Fruit fly (Drosophila melanogaster) whole organism, embryonic: ENCODE measurements around the gene CG11891.

Experiments
- Adf1 ChIP-seq: fragments of 200-800 bp; sonication (Bioruptor generic); IDR thresholded peaks from 2 replicates; pipeline ENCODE4 v1.3.6; 2022; ENCODE audit warnings: missing biosample characterization, missing genetic modification characterization
- Asciz ChIP-seq: fragments of 200-800 bp; sonication (Bioruptor generic); optimal IDR thresholded peaks from 2 replicates; lab custom pipeline; 2017; ENCODE audit warnings: missing biosample characterization, mild to moderate bottlenecking, missing genetic modification characterization, missing genetic modification reagents
- Awh ChIP-seq: fragments of 200-800 bp; sonication (Bioruptor generic); IDR thresholded peaks from 2 replicates; pipeline ENCODE4, ENCODE4 v1.3.6; 2022; ENCODE audit warnings: missing biosample characterization, missing genetic modification characterization
- CG11695 ChIP-seq: fragments of 200-800 bp; sonication (Bioruptor generic); IDR thresholded peaks from 3 replicates; pipeline ENCODE4 v1.3.6; 2022; ENCODE audit warnings: missing biosample characterization, missing genetic modification characterization
- CG1233 ChIP-seq: fragments of 200-800 bp; sonication (Bioruptor generic); optimal IDR thresholded peaks from 4 replicates; lab custom pipeline; 2018; ENCODE audit warnings: missing biosample characterization, mild to moderate bottlenecking, missing genetic modification characterization
- CG13296 ChIP-seq: fragments of 200-800 bp; sonication (Bioruptor generic); optimal IDR thresholded peaks from 3 replicates; lab custom pipeline; 2018; ENCODE audit warnings: missing biosample characterization, mild to moderate bottlenecking, missing genetic modification characterization
- CG13624 ChIP-seq: fragments of 200-800 bp; sonication (Bioruptor generic); optimal IDR thresholded peaks from 2 replicates; lab custom pipeline; 2016; ENCODE audit warnings: missing biosample characterization, missing genetic modification characterization
- CG13775 ChIP-seq: fragments of 200-800 bp; sonication (Bioruptor generic); optimal IDR thresholded peaks from 3 replicates; lab custom pipeline; 2017; ENCODE audit warnings: missing biosample characterization, mild to moderate bottlenecking, missing genetic modification characterization
- CG15601 ChIP-seq: fragments of 200-800 bp; sonication (Bioruptor generic); optimal IDR thresholded peaks from 3 replicates; lab custom pipeline; 2019; ENCODE audit warnings: missing biosample characterization, mild to moderate bottlenecking, missing genetic modification characterization, moderate library complexity
- CG18599 ChIP-seq: fragments of 200-800 bp; sonication (Bioruptor generic); optimal IDR thresholded peaks from 3 replicates; lab custom pipeline; 2017; ENCODE audit warnings: missing biosample characterization, missing genetic modification characterization, mild to moderate bottlenecking, moderate library complexity, missing genetic modification reagents
- CG31441 ChIP-seq: fragments of 200-800 bp; sonication (Bioruptor generic); IDR thresholded peaks from 2 replicates; pipeline ENCODE4 v1.3.6; 2022; ENCODE audit warnings: missing biosample characterization, missing genetic modification characterization
- CG32532 ChIP-seq: fragments of 200-800 bp; sonication (Bioruptor generic); IDR thresholded peaks from 2 replicates; pipeline ENCODE4 v1.3.6; 2022; ENCODE audit warnings: missing biosample characterization, missing genetic modification characterization
- CG5953 ChIP-seq: fragments of 200-800 bp; sonication (Bioruptor generic); IDR thresholded peaks from 2 replicates; pipeline ENCODE4 v1.3.6; 2022; ENCODE audit warnings: missing biosample characterization, missing genetic modification characterization
- CG6175 ChIP-seq: fragments of 200-800 bp; sonication (Bioruptor generic); IDR thresholded peaks from 3 replicates; pipeline ENCODE4 v1.3.6; 2022; ENCODE audit warnings: missing biosample characterization, missing genetic modification characterization
- CG6791 ChIP-seq: fragments of 200-800 bp; sonication (Bioruptor generic); IDR thresholded peaks from 3 replicates; pipeline ENCODE4 v1.3.6; 2022; ENCODE audit warnings: missing biosample characterization, missing genetic modification characterization; ENCODE audit not compliant: partially characterized antibody
- CG7963 ChIP-seq: fragments of 200-800 bp; sonication (Bioruptor generic); IDR thresholded peaks from 3 replicates; pipeline ENCODE4 v1.3.6; 2022; ENCODE audit warnings: missing biosample characterization, missing genetic modification characterization; ENCODE audit not compliant: partially characterized antibody
- CG8765 ChIP-seq: fragments of 200-800 bp; sonication (Bioruptor generic); IDR thresholded peaks from 2 replicates; pipeline ENCODE4 v1.3.6; 2022; ENCODE audit warnings: missing biosample characterization, missing genetic modification characterization
- Dad ChIP-seq: fragments of 200-800 bp; sonication (Bioruptor generic); optimal IDR thresholded peaks from 3 replicates; lab custom pipeline; 2016; ENCODE audit warnings: missing biosample characterization, missing genetic modification characterization
- Fer2 ChIP-seq: fragments of 200-800 bp; sonication (Bioruptor generic); optimal IDR thresholded peaks from 2 replicates; lab custom pipeline; 2018; ENCODE audit warnings: missing biosample characterization, mild to moderate bottlenecking, missing genetic modification characterization, moderate library complexity
- Hr78 ChIP-seq, 2 experiments: fragments of 200-800 bp in 1 of 2; fragments of >200 bp in 1 of 2; sonication (Bioruptor generic) in 1 of 2; optimal IDR thresholded peaks; 2 replicates each; lab custom pipeline; 2017 to 2019; ENCODE audit warnings: missing biosample characterization in 2 of 2, missing genetic modification characterization in 2 of 2, mild to moderate bottlenecking in 1 of 2, moderate library complexity in 1 of 2
- Med ChIP-seq: fragments of 200-800 bp; sonication (Bioruptor generic); peaks from one replicate; lab custom pipeline; 2016; ENCODE audit warnings: missing biosample characterization, missing genetic modification characterization, mild to moderate bottlenecking, inconsistent platforms, moderate library complexity
- Meics ChIP-seq: fragments of 200-800 bp; sonication (Bioruptor generic); optimal IDR thresholded peaks from 2 replicates; lab custom pipeline; 2017; ENCODE audit warnings: missing biosample characterization, mild to moderate bottlenecking, missing genetic modification characterization
- NC2β ChIP-seq: fragments of 200-800 bp; sonication (Bioruptor generic); optimal IDR thresholded peaks from 2 replicates; lab custom pipeline; 2016; ENCODE audit warnings: missing biosample characterization, missing genetic modification characterization
- Neu2 ChIP-seq: fragments of 200-800 bp; sonication (Bioruptor generic); optimal IDR thresholded peaks from 3 replicates; lab custom pipeline; 2016; ENCODE audit warnings: missing biosample characterization, missing genetic modification characterization, borderline replicate concordance
- Optix ChIP-seq: fragments of 200-800 bp; sonication (Bioruptor generic); IDR thresholded peaks from 3 replicates; pipeline ENCODE4 v1.3.6; 2022; ENCODE audit warnings: missing biosample characterization, missing genetic modification characterization
- chn ChIP-seq: fragments of 200-800 bp; sonication (Bioruptor generic); optimal IDR thresholded peaks from 2 replicates; lab custom pipeline; 2016; ENCODE audit warnings: missing biosample characterization, missing genetic modification characterization
- dan ChIP-seq: fragments of 200-800 bp; sonication (Bioruptor generic); IDR thresholded peaks from 2 replicates; pipeline ENCODE4 v1.3.6; 2022; ENCODE audit warnings: missing biosample characterization, missing genetic modification characterization
- dmrt11E ChIP-seq: fragments of 200-800 bp; sonication (Bioruptor generic); optimal IDR thresholded peaks from 3 replicates; lab custom pipeline; 2018; ENCODE audit warnings: missing biosample characterization, mild to moderate bottlenecking, missing genetic modification characterization, moderate library complexity
- dmrt99B ChIP-seq: fragments of 200-800 bp; sonication (Bioruptor generic); optimal IDR thresholded peaks from 2 replicates; lab custom pipeline; 2018; ENCODE audit warnings: missing biosample characterization, mild to moderate bottlenecking, missing genetic modification characterization, moderate library complexity
- exex ChIP-seq: fragments of 200-800 bp; sonication (Bioruptor generic); optimal IDR thresholded peaks from 4 replicates; lab custom pipeline; 2018; ENCODE audit warnings: missing biosample characterization, mild to moderate bottlenecking, missing genetic modification characterization, moderate library complexity
- eyg ChIP-seq: fragments of 200-800 bp; sonication (Bioruptor generic); optimal IDR thresholded peaks from 3 replicates; lab custom pipeline; 2016; ENCODE audit warnings: missing biosample characterization, missing genetic modification characterization
- gt ChIP-seq: fragments of 200-800 bp; sonication (Bioruptor generic); IDR thresholded peaks from 2 replicates; pipeline ENCODE4 v1.3.6; 2022; ENCODE audit warnings: missing biosample characterization, missing genetic modification characterization
- h ChIP-seq: fragments of >200 bp; optimal IDR thresholded peaks from 2 replicates; lab custom pipeline; 2017
- her ChIP-seq: fragments of 200-800 bp; sonication (Bioruptor generic); optimal IDR thresholded peaks from 2 replicates; lab custom pipeline; 2016; ENCODE audit warnings: missing biosample characterization, missing genetic modification characterization
- kah ChIP-seq: fragments of 200-800 bp; sonication (Bioruptor generic); optimal IDR thresholded peaks from 2 replicates; lab custom pipeline; 2018; ENCODE audit warnings: missing biosample characterization, mild to moderate bottlenecking, missing genetic modification characterization
- mam ChIP-seq: fragments of 200-800 bp; sonication (Bioruptor generic); optimal IDR thresholded peaks from 3 replicates; lab custom pipeline; 2016; ENCODE audit warnings: missing biosample characterization, missing genetic modification characterization
- odd ChIP-seq: fragments of 200-800 bp; sonication (Bioruptor generic); optimal IDR thresholded peaks from 2 replicates; lab custom pipeline; 2017; ENCODE audit warnings: missing biosample characterization, mild to moderate bottlenecking, missing genetic modification characterization
- pfk ChIP-seq: fragments of 200-800 bp; sonication (Bioruptor generic); optimal IDR thresholded peaks from 2 replicates; lab custom pipeline; 2018; ENCODE audit warnings: missing biosample characterization, mild to moderate bottlenecking, missing genetic modification characterization, moderate library complexity
- pita ChIP-seq: fragments of 200-800 bp; sonication (Bioruptor generic); optimal IDR thresholded peaks from 2 replicates; lab custom pipeline; 2017; ENCODE audit warnings: missing biosample characterization, mild to moderate bottlenecking, missing genetic modification characterization
- prd ChIP-seq, 3 experiments: fragments of >200 bp in 2 of 3; fragments of 200-800 bp in 1 of 3; sonication (Bioruptor generic) in 1 of 3; optimal IDR thresholded peaks in 2 of 3; IDR thresholded peaks in 1 of 3; 2 replicates in 2 of 3; 3 replicates in 1 of 3; pipeline versions ENCODE4 v1.3.6 to Lab custom; 2017 to 2022; ENCODE audit warnings: missing biosample characterization in 1 of 3, missing genetic modification characterization in 1 of 3
- salm ChIP-seq: fragments of 200-800 bp; sonication (Bioruptor generic); optimal IDR thresholded peaks from 2 replicates; lab custom pipeline; 2018; ENCODE audit warnings: missing biosample characterization, mild to moderate bottlenecking, missing genetic modification characterization
- sens-2 ChIP-seq: fragments of 200-800 bp; sonication (Bioruptor generic); IDR thresholded peaks from 2 replicates; pipeline ENCODE4 v1.3.6; 2022; ENCODE audit warnings: missing biosample characterization, missing genetic modification characterization
- sqz ChIP-seq: fragments of 200-800 bp; sonication (Bioruptor generic); optimal IDR thresholded peaks from 3 replicates; lab custom pipeline; 2018; ENCODE audit warnings: missing biosample characterization, mild to moderate bottlenecking, missing genetic modification characterization
- sr ChIP-seq: fragments of 200-800 bp; sonication (Bioruptor generic); IDR thresholded peaks from 3 replicates; pipeline ENCODE4 v1.3.6; 2022; ENCODE audit warnings: missing biosample characterization, missing genetic modification characterization
- ssp ChIP-seq: fragments of 200-800 bp; sonication (Bioruptor generic); IDR thresholded peaks from 2 replicates; pipeline ENCODE4 v1.3.6; 2022; ENCODE audit warnings: missing biosample characterization, missing genetic modification characterization
- stwl ChIP-seq: fragments of 200-800 bp; sonication (Bioruptor generic); optimal IDR thresholded peaks from 3 replicates; lab custom pipeline; 2018; ENCODE audit warnings: missing biosample characterization, mild to moderate bottlenecking, missing genetic modification characterization, moderate library complexity
- trem ChIP-seq: fragments of 200-800 bp; optimal IDR thresholded peaks from 3 replicates; lab custom pipeline; 2019; ENCODE audit warnings: missing biosample characterization, mild to moderate bottlenecking, missing genetic modification characterization, moderate library complexity
- z ChIP-seq: fragments of 200-800 bp; sonication (Bioruptor generic); IDR thresholded peaks from 3 replicates; pipeline ENCODE4 v1.3.6; 2022; ENCODE audit warnings: missing biosample characterization, missing genetic modification characterization
- zen ChIP-seq: fragments of 200-800 bp; sonication (Bioruptor generic); optimal IDR thresholded peaks from 3 replicates; lab custom pipeline; 2018; ENCODE audit warnings: missing biosample characterization, mild to moderate bottlenecking, missing genetic modification characterization, moderate library complexity

Gene CG11891

dm6 chr3R:25249145-25250141, 20.6 kb upstream of the CG11891 start, which contains the start of gene Nup358 (continued):
- no peak for TF ChIP-seq pita
- TF ChIP-seq CG13296 (GFP tag; lab: Kevin White, UChicago): no peak
- no peak for TF ChIP-seq Meics (GFP tag; lab: Kevin White, UChicago)
- no peak for TF ChIP-seq exex (tag; lab: Kevin White, UChicago)
- no peak for TF ChIP-seq CG18599
- no peak for TF ChIP-seq eyg (GFP tag; lab: Kevin White, UChicago)
- TF ChIP-seq kah (GFP tag; lab: Kevin White, UChicago): no peak
- peak; percentile 97 for TF ChIP-seq CG7963 (GFP tag; lab: Robert Waterston, UW)
- TF ChIP-seq chn: no peak
- TF ChIP-seq stwl: peak; percentile 62
- peak; percentile 37 for TF ChIP-seq CG15601 (tag; lab: Kevin White, UChicago)
- peak; percentile 5; the same call in 1 of the 2 replicates for TF ChIP-seq Adf1 (GFP tag; lab: Robert Waterston, UW)
- TF ChIP-seq Hr78 (GFP tag; optimal IDR thresholded peaks at IDR 0.05; lab: Kevin White, UChicago): no peak
- no peak for TF ChIP-seq ssp (GFP tag; lab: Robert Waterston, UW)
- peak; percentile 99 for TF ChIP-seq CG6791 (GFP tag; lab: Robert Waterston, UW)
- no peak for TF ChIP-seq sr (GFP tag; lab: Robert Waterston, UW)
- TF ChIP-seq Awh (GFP tag; lab: Robert Waterston, UW): no peak
- no peak for TF ChIP-seq Neu2 (GFP tag; lab: Kevin White, UChicago)
- no peak for TF ChIP-seq prd (optimal IDR thresholded peaks at IDR 0.05; lab: Kevin White, UChicago)
- no peak for TF ChIP-seq prd (GFP tag; IDR thresholded peaks at IDR 0.05; lab: Robert Waterston, UW)
- no peak for TF ChIP-seq pfk (GFP tag; lab: Kevin White, UChicago)
- TF ChIP-seq Asciz: no peak
- TF ChIP-seq CG32532 (GFP tag; lab: Robert Waterston, UW): peak; percentile 21; the same call in 1 of the 2 replicates
- no peak for TF ChIP-seq Dad
- TF ChIP-seq Fer2 (tag; lab: Kevin White, UChicago): no peak
- TF ChIP-seq CG5953 (GFP tag; lab: Robert Waterston, UW): no peak
- TF ChIP-seq sqz (GFP tag; lab: Kevin White, UChicago): peak; percentile 80
- TF ChIP-seq dan (GFP tag; lab: Robert Waterston, UW): no peak
- no peak for TF ChIP-seq z (GFP tag; lab: Robert Waterston, UW)
- no peak for TF ChIP-seq CG13624
- TF ChIP-seq CG1233: no peak
- no peak for TF ChIP-seq dmrt11E (tag; lab: Kevin White, UChicago)
- no peak for TF ChIP-seq sens-2 (GFP tag; lab: Robert Waterston, UW)
- no peak for TF ChIP-seq h
- no peak for TF ChIP-seq her (GFP tag; lab: Kevin White, UChicago)
- no peak for TF ChIP-seq dmrt99B (tag; lab: Kevin White, UChicago)
- TF ChIP-seq zen (tag; lab: Kevin White, UChicago): peak; percentile 4
- TF ChIP-seq CG31441: no peak
- no peak for TF ChIP-seq CG13775
- no peak for TF ChIP-seq gt
- TF ChIP-seq CG8765 (GFP tag; lab: Robert Waterston, UW): no peak
- no peak for TF ChIP-seq salm (tag; lab: Kevin White, UChicago)
- peak; percentile 72 for TF ChIP-seq Med
- TF ChIP-seq trem (tag; lab: Kevin White, UChicago): peak; percentile 64
- TF ChIP-seq NC2β (GFP tag; lab: Kevin White, UChicago): no peak
- no peak for TF ChIP-seq CG6175 (GFP tag; lab: Robert Waterston, UW)
- TF ChIP-seq odd (GFP tag; lab: Kevin White, UChicago): no peak
- TF ChIP-seq mam (GFP tag; lab: Kevin White, UChicago): no peak
- TF ChIP-seq CG11695 (GFP tag; lab: Robert Waterston, UW): no peak
- no peak for TF ChIP-seq Optix (GFP tag; lab: Robert Waterston, UW)
